Worm (Caenorhabditis elegans) whole organism, L2 larva: ENCODE data around the gene F35F10.1.

Experiments used
- F13H6.1 ChIP-seq: sonication (generic microtip); optimal IDR thresholded peaks from 2 replicates; lab custom pipeline; 2016; ENCODE audit warnings: missing genetic modification characterization, missing compliant biosample characterization
- R02D3.7 ChIP-seq: fragments of 150-350 bp; optimal IDR thresholded peaks from 2 replicates; lab custom pipeline; 2014; ENCODE audit warnings: missing biosample characterization, missing genetic modification characterization
- Y55F3AM.14 ChIP-seq: fragments of 200-800 bp; sonication (Bioruptor generic); optimal IDR thresholded peaks from 2 replicates; lab custom pipeline; 2018; ENCODE audit warnings: mild to moderate bottlenecking, missing genetic modification characterization, missing compliant biosample characterization
- ZK546.5 ChIP-seq: sonication (generic microtip); optimal IDR thresholded peaks from 2 replicates; lab custom pipeline; 2017; ENCODE audit warnings: missing biosample characterization, missing genetic modification characterization
- alr-1 ChIP-seq: fragments of 150-350 bp; optimal IDR thresholded peaks from 2 replicates; lab custom pipeline; 2014; ENCODE audit warnings: missing biosample characterization, missing genetic modification characterization
- aly-2 ChIP-seq: fragments of 150-350 bp; optimal IDR thresholded peaks from 2 replicates; lab custom pipeline; 2014; ENCODE audit warnings: missing biosample characterization, missing genetic modification characterization
- ama-1 ChIP-seq: fragments of 150-350 bp; optimal IDR thresholded peaks from 2 replicates; lab custom pipeline; 2018; ENCODE audit warnings: inconsistent platforms
- blmp-1 ChIP-seq: sonication (generic microtip); optimal IDR thresholded peaks from 2 replicates; lab custom pipeline; 2017; ENCODE audit warnings: missing genetic modification characterization, mild to moderate bottlenecking, missing compliant biosample characterization, antibody characterized with exemption, moderate library complexity; ENCODE audit not compliant: insufficient read depth
- ceh-16 ChIP-seq: fragments of 150-350 bp; optimal IDR thresholded peaks from 2 replicates; lab custom pipeline; 2014; ENCODE audit warnings: missing biosample characterization, missing genetic modification characterization
- ceh-82 ChIP-seq: fragments of 150-350 bp; optimal IDR thresholded peaks from 2 replicates; lab custom pipeline; 2014; ENCODE audit warnings: missing biosample characterization, missing genetic modification characterization
- crh-2 ChIP-seq: sonication (generic microtip); optimal IDR thresholded peaks from 2 replicates; lab custom pipeline; 2017; ENCODE audit warnings: missing biosample characterization, missing genetic modification characterization
- dmd-4 ChIP-seq: sonication (generic microtip); optimal IDR thresholded peaks from 2 replicates; lab custom pipeline; 2017; ENCODE audit warnings: missing biosample characterization, missing genetic modification characterization
- egl-27 ChIP-seq: sonication (generic microtip); optimal IDR thresholded peaks from 3 replicates; lab custom pipeline; 2017; ENCODE audit warnings: missing biosample characterization, missing genetic modification reagents, missing genetic modification characterization
- elt-1 ChIP-seq: fragments of 150-350 bp; optimal IDR thresholded peaks from 2 replicates; lab custom pipeline; 2014; ENCODE audit warnings: missing biosample characterization, missing genetic modification characterization
- elt-3 ChIP-seq: sonication (generic microtip); optimal IDR thresholded peaks from 2 replicates; lab custom pipeline; 2017; ENCODE audit warnings: missing biosample characterization, missing genetic modification characterization
- gmeb-1 ChIP-seq: fragments of 150-350 bp; optimal IDR thresholded peaks from 2 replicates; lab custom pipeline; 2014; ENCODE audit warnings: missing biosample characterization, missing genetic modification characterization
- lin-11 ChIP-seq: fragments of 150-350 bp; sonication (generic microtip); optimal IDR thresholded peaks from 2 replicates; lab custom pipeline; 2014; ENCODE audit warnings: missing biosample characterization, missing genetic modification characterization, inconsistent platforms, mixed read lengths
- mab-5 ChIP-seq: fragments of 150-350 bp; optimal IDR thresholded peaks from 2 replicates; lab custom pipeline; 2014; ENCODE audit warnings: missing biosample characterization, missing genetic modification characterization
- mbf-1 ChIP-seq: sonication (generic microtip); optimal IDR thresholded peaks from 2 replicates; lab custom pipeline; 2017; ENCODE audit warnings: missing biosample characterization, missing genetic modification characterization
- nhr-10 ChIP-seq: sonication (generic microtip); optimal IDR thresholded peaks from 2 replicates; lab custom pipeline; 2017; ENCODE audit warnings: missing biosample characterization, missing genetic modification characterization
- nhr-12 ChIP-seq: fragments of 150-350 bp; optimal IDR thresholded peaks from 2 replicates; lab custom pipeline; 2014; ENCODE audit warnings: missing biosample characterization, missing genetic modification characterization
- nhr-21 ChIP-seq: fragments of 150-350 bp; optimal IDR thresholded peaks from 2 replicates; lab custom pipeline; 2014; ENCODE audit warnings: missing biosample characterization, missing genetic modification characterization
- nhr-23 ChIP-seq: fragments of 150-350 bp; optimal IDR thresholded peaks from 2 replicates; lab custom pipeline; 2014; ENCODE audit warnings: missing biosample characterization, missing genetic modification reagents, missing genetic modification characterization
- nhr-237 ChIP-seq: fragments of 150-350 bp; optimal IDR thresholded peaks from 2 replicates; lab custom pipeline; 2014; ENCODE audit warnings: missing biosample characterization, missing genetic modification characterization
- nhr-25 ChIP-seq: fragments of 150-350 bp; sonication (generic microtip); optimal IDR thresholded peaks from 3 replicates; lab custom pipeline; 2014; ENCODE audit warnings: missing biosample characterization, missing genetic modification characterization
- nhr-6 ChIP-seq: fragments of 150-350 bp; optimal IDR thresholded peaks from 2 replicates; lab custom pipeline; 2014; ENCODE audit warnings: missing biosample characterization, missing genetic modification characterization
- nhr-77 ChIP-seq: fragments of 150-350 bp; optimal IDR thresholded peaks from 2 replicates; lab custom pipeline; 2014; ENCODE audit warnings: missing biosample characterization, missing genetic modification characterization
- peb-1 ChIP-seq: fragments of 150-350 bp; optimal IDR thresholded peaks from 2 replicates; lab custom pipeline; 2014; ENCODE audit warnings: missing biosample characterization, missing genetic modification characterization
- sem-4 ChIP-seq: fragments of 150-350 bp; optimal IDR thresholded peaks from 2 replicates; lab custom pipeline; 2014; ENCODE audit warnings: missing biosample characterization, missing genetic modification reagents, missing genetic modification characterization
- skn-1 ChIP-seq: sonication (generic microtip); optimal IDR thresholded peaks from 2 replicates; lab custom pipeline; 2017; ENCODE audit warnings: missing biosample characterization, missing genetic modification characterization
- sma-3 ChIP-seq: sonication (generic microtip); optimal IDR thresholded peaks from 2 replicates; lab custom pipeline; 2016; ENCODE audit warnings: missing genetic modification reagents, missing genetic modification characterization, missing compliant biosample characterization
- sma-9 ChIP-seq, 2 experiments: fragments of 150-350 bp in 1 of 2; sonication (generic microtip) in 1 of 2; optimal IDR thresholded peaks; 2 replicates each; lab custom pipeline; 2014 to 2016; ENCODE audit warnings: missing genetic modification characterization in 2 of 2, mild to moderate bottlenecking in 1 of 2, missing biosample characterization in 1 of 2, missing compliant biosample characterization in 1 of 2, missing genetic modification reagents in 1 of 2, moderate library complexity in 1 of 2
- snpc-4 ChIP-seq: fragments of 150-350 bp; optimal IDR thresholded peaks from 2 replicates; lab custom pipeline; 2014; ENCODE audit warnings: missing biosample characterization, missing genetic modification characterization
- unc-39 ChIP-seq: fragments of 150-350 bp; optimal IDR thresholded peaks from 2 replicates; lab custom pipeline; 2014; ENCODE audit warnings: missing biosample characterization, missing genetic modification characterization
- unc-55 ChIP-seq: fragments of 150-350 bp; sonication (generic microtip); optimal IDR thresholded peaks from 3 replicates; lab custom pipeline; 2014; ENCODE audit warnings: missing biosample characterization, missing genetic modification reagents, missing genetic modification characterization
- unc-62 ChIP-seq: fragments of 150-350 bp; optimal IDR thresholded peaks from 2 replicates; lab custom pipeline; 2014; ENCODE audit warnings: missing biosample characterization, missing genetic modification reagents, missing genetic modification characterization
- zag-1 ChIP-seq: fragments of 150-350 bp; optimal IDR thresholded peaks from 2 replicates; lab custom pipeline; 2014; ENCODE audit warnings: missing biosample characterization, missing genetic modification characterization
- ztf-11 ChIP-seq: sonication (generic microtip); optimal IDR thresholded peaks from 2 replicates; lab custom pipeline; 2017; ENCODE audit warnings: missing biosample characterization, missing genetic modification characterization

F35F10.1 gene

ce11 chrV:3333334-3333733 is 17.2 kb downstream of the F35F10.1 start, which contains the start of gene C17B7.5:
TSS of gene C17B7.5 (plus strand) at chrV:3333634.
- TF ChIP-seq R02D3.7 (tag; lab: Kevin White, UChicago) (no peak), nhr-10 (tag; lab: Kevin White, UChicago) (no peak), Y55F3AM.14 (GFP tag; lab: Kevin White, UChicago) (no peak), nhr-6 (tag; lab: Kevin White, UChicago) (no peak), sma-3 (GFP tag; lab: Kevin White, UChicago) (no peak), mab-5 (no peak), zag-1 (tag; lab: Kevin White, UChicago) (no peak), nhr-21 (no peak), peb-1 (tag; lab: Kevin White, UChicago) (no peak), nhr-25 (no peak), gmeb-1 (no peak), ztf-11 (no peak)

- TF ChIP-seq crh-2 (tag; lab: Kevin White, UChicago) (no peak), F13H6.1 (tag; lab: Kevin White, UChicago) (no peak), skn-1 (tag; lab: Kevin White, UChicago) (no peak), elt-3 (tag; lab: Kevin White, UChicago) (no peak), unc-62 (GFP tag; lab: Kevin White, UChicago) (no peak), unc-55 (GFP tag; lab: Kevin White, UChicago) (no peak), alr-1 (tag; lab: Kevin White, UChicago) (no peak), dmd-4 (tag; lab: Kevin White, UChicago) (no peak), ama-1 (lab: Kevin White, UChicago) (no peak), mbf-1 (no peak), blmp-1 (tag; lab: Kevin White, UChicago) (no peak), Y55F3AM.14 (GFP tag; lab: Kevin White, UChicago) (no peak), nhr-237 (tag; lab: Kevin White, UChicago) (no peak), nhr-23 (tag; lab: Kevin White, UChicago) (no peak), aly-2 (tag; lab: Kevin White, UChicago) (no peak), snpc-4 (tag; lab: Kevin White, UChicago) (no peak), R02D3.7 (tag; lab: Kevin White, UChicago) (no peak), nhr-6 (tag; lab: Kevin White, UChicago) (no peak), ceh-16 (no peak), sem-4 (tag; lab: Kevin White, UChicago) (no peak)
These were observed 22.9 kb downstream of the F35F10.1 start, which contains the start of gene C17B7.4 for ce11 chrV:3339009-3339408. TSS of gene C17B7.4 (plus strand) at chrV:3339309.

ce11 chrV:3341906-3342305 is 25.8 kb downstream of the F35F10.1 start, which contains the start of gene C17B7.10:
TSS of gene C17B7.10 (minus strand) at chrV:3342006.
- no peak for TF ChIP-seq ama-1 (lab: Kevin White, UChicago)
- peak; percentile 40 for TF ChIP-seq sma-9 (GFP tag; optimal IDR thresholded peaks at IDR 0.05; lab: Kevin White, UChicago)
- no peak for TF ChIP-seq sma-9 (tag; optimal IDR thresholded peaks at IDR 0.05; lab: Kevin White, UChicago)

- TF ChIP-seq sem-4 (tag; lab: Kevin White, UChicago), result no peak
- TF ChIP-seq elt-3 (tag; lab: Kevin White, UChicago), result no peak
- no peak for TF ChIP-seq unc-62 (GFP tag; lab: Kevin White, UChicago)
- TF ChIP-seq unc-39 (tag; lab: Kevin White, UChicago), result no peak
- no peak for TF ChIP-seq nhr-10 (tag; lab: Kevin White, UChicago)
- TF ChIP-seq ztf-11, result no peak
- TF ChIP-seq nhr-12 (tag; lab: Kevin White, UChicago), result no peak
- no peak for TF ChIP-seq ceh-82 (tag; lab: Kevin White, UChicago)
- no peak for TF ChIP-seq nhr-77 (tag; lab: Kevin White, UChicago)
- TF ChIP-seq ceh-16, result no peak
- TF ChIP-seq unc-55 (GFP tag; lab: Kevin White, UChicago), result no peak
- TF ChIP-seq nhr-6 (tag; lab: Kevin White, UChicago), result no peak
These were observed 26.4 kb downstream of the F35F10.1 start, which contains the start of gene C17B7.3 for ce11 chrV:3342504-3342903. TSS of gene C17B7.3 (plus strand) at chrV:3342804.

- no peak for TF ChIP-seq blmp-1 (tag; lab: Kevin White, UChicago)
- no peak for TF ChIP-seq elt-1 (tag; lab: Kevin White, UChicago)
- TF ChIP-seq egl-27, result no peak
- no peak for TF ChIP-seq lin-11 (tag; lab: Kevin White, UChicago)
- no peak for TF ChIP-seq ceh-16
- peak; percentile 91 for TF ChIP-seq sma-9 (GFP tag; optimal IDR thresholded peaks at IDR 0.05; lab: Kevin White, UChicago)
- TF ChIP-seq sma-9 (tag; optimal IDR thresholded peaks at IDR 0.05; lab: Kevin White, UChicago), result no peak
- TF ChIP-seq F13H6.1 (tag; lab: Kevin White, UChicago), result peak; percentile 80
- no peak for TF ChIP-seq elt-3 (tag; lab: Kevin White, UChicago)
- TF ChIP-seq snpc-4 (tag; lab: Kevin White, UChicago), result no peak
- TF ChIP-seq ZK546.5, result no peak
- TF ChIP-seq R02D3.7 (tag; lab: Kevin White, UChicago), result no peak
- no peak for TF ChIP-seq mbf-1
- no peak for TF ChIP-seq unc-62 (GFP tag; lab: Kevin White, UChicago)
- no peak for TF ChIP-seq nhr-25
- TF ChIP-seq peb-1 (tag; lab: Kevin White, UChicago), result no peak
These were observed 27.9 kb downstream of the F35F10.1 start for ce11 chrV:3344001-3344400.
